Fruit fly (Drosophila melanogaster): Measurements from ENCODE around the gene CG42811.

dm6 chr3R:24320342-24320711, 46.7 kb downstream of the CG42811 start:
- TF ChIP-seq pan (optimal IDR thresholded peaks at IDR 0.05), result no peak
- TF ChIP-seq usp (GFP tag; optimal IDR thresholded peaks at IDR 0.05), result no peak
